Worm (Caenorhabditis elegans): ENCODE data around the gene T15H9.4.

T15H9.4 gene

ce11 chrII:9658915-9659314 lies 47.2 kb downstream of the T15H9.4 start, which contains the start of gene ZK1320.2:
Gene ZK1320.2 (minus strand): TSS chrII:9659002.
- peak; percentile 69 for TF ChIP-seq pqm-1 (tag; optimal IDR thresholded peaks at IDR 0.05)
- peak; percentile 48; the same call in 1 of the 2 replicates for TF ChIP-seq dmd-6 (GFP tag; IDR thresholded peaks at IDR 0.05)
- TF ChIP-seq nhr-25 (tag; optimal IDR thresholded peaks at IDR 0.05; ENCODE audit: borderline replicate concordance, insufficient read depth): no peak
- no peak for TF ChIP-seq daf-16 (GFP tag; optimal IDR thresholded peaks at IDR 0.05)
- peak; percentile 43 for TF ChIP-seq daf-16 (tag; optimal IDR thresholded peaks at IDR 0.05)
- no peak for TF ChIP-seq F37D6.2 (tag; optimal IDR thresholded peaks at IDR 0.05)
- TF ChIP-seq nhr-10 (tag; optimal IDR thresholded peaks at IDR 0.05): no peak
- TF ChIP-seq nhr-28 (tag; optimal IDR thresholded peaks at IDR 0.05): peak; percentile 55
- TF ChIP-seq nhr-76 (tag; optimal IDR thresholded peaks at IDR 0.05): no peak
- peak; percentile 17 for TF ChIP-seq dve-1 (tag; optimal IDR thresholded peaks at IDR 0.05; ENCODE audit: insufficient read depth)
- no peak for TF ChIP-seq D1046.2 (GFP tag; IDR thresholded peaks at IDR 0.05)

- TF ChIP-seq nhr-111 (GFP tag; optimal IDR thresholded peaks at IDR 0.05): no peak
- TF ChIP-seq unc-62 (GFP tag; optimal IDR thresholded peaks at IDR 0.05 in 1 of 2): peak in 1 of 2 experiments; percentile 94
- no peak for TF ChIP-seq unc-62 (tag; optimal IDR thresholded peaks at IDR 0.05)
- no peak for TF ChIP-seq daf-16 (GFP tag; optimal IDR thresholded peaks at IDR 0.05)
- peak; percentile 71 for TF ChIP-seq daf-16 (tag; optimal IDR thresholded peaks at IDR 0.05)
- peak; percentile 56 for TF ChIP-seq pqm-1 (tag; optimal IDR thresholded peaks at IDR 0.05)
- peak; percentile 64 for TF ChIP-seq dmd-6 (GFP tag; IDR thresholded peaks at IDR 0.05)
- no peak for TF ChIP-seq nhr-76 (tag; optimal IDR thresholded peaks at IDR 0.05)
- TF ChIP-seq daf-8 (GFP tag; IDR thresholded peaks at IDR 0.05): no peak
- no peak for TF ChIP-seq lim-7 (GFP tag; IDR thresholded peaks at IDR 0.05)
- peak; percentile 58 for TF ChIP-seq dve-1 (tag; optimal IDR thresholded peaks at IDR 0.05; ENCODE audit: insufficient read depth)
- TF ChIP-seq nhr-28 (tag; optimal IDR thresholded peaks at IDR 0.05): peak; percentile 45
- TF ChIP-seq ztf-11 (tag; optimal IDR thresholded peaks at IDR 0.05): no peak
- TF ChIP-seq ZK337.2 (GFP tag; IDR thresholded peaks at IDR 0.05): no peak
These were observed 48.7 kb downstream of the T15H9.4 start, which contains the start of gene ZK1320.3 for ce11 chrII:9660379-9660778. Gene ZK1320.3 (minus strand): TSS chrII:9660419.

ce11 chrII:9662160-9662559 lies 50.5 kb downstream of the T15H9.4 start:
- TF ChIP-seq pha-4 (GFP tag; IDR thresholded peaks at IDR 0.05) (no peak), pha-4 (tag; optimal IDR thresholded peaks at IDR 0.05) (no peak), egl-27 (tag; optimal IDR thresholded peaks at IDR 0.05) (no peak), aha-1 (tag) (peak; percentile 95)

- TF ChIP-seq nhr-28 (tag; optimal IDR thresholded peaks at IDR 0.05) (peak; percentile 53), nhr-111 (GFP tag; optimal IDR thresholded peaks at IDR 0.05) (no peak), daf-8 (GFP tag; IDR thresholded peaks at IDR 0.05) (no peak), dmd-6 (GFP tag; IDR thresholded peaks at IDR 0.05) (no peak), dmd-8 (GFP tag; IDR thresholded peaks at IDR 0.05) (no peak)
These were observed 51.1 kb downstream of the T15H9.4 start, which contains the start of gene cyp-13A10 for ce11 chrII:9662797-9663196. Gene cyp-13A10 (minus strand): TSS chrII:9662884.

Data from whole organism, L4 larva.